Fruit fly (Drosophila melanogaster) whole organism, embryonic: Measurements from ENCODE around the gene CaMKI.
A peak's percentile ranks its signal among the peaks of the same experiment; 100 is the strongest.

ENCODE experiments used
- Atf-2 ChIP-seq: fragments of 200-800 bp; sonication (Bioruptor generic); optimal IDR thresholded peaks from 2 replicates; lab custom pipeline; 2016; ENCODE audit warnings: missing biosample characterization, missing genetic modification characterization
- Bteb2 ChIP-seq: fragments of 200-800 bp; sonication (Bioruptor generic); optimal IDR thresholded peaks from 2 replicates; lab custom pipeline; 2016; ENCODE audit warnings: missing biosample characterization, missing genetic modification characterization
- CG10366 ChIP-seq: fragments of 200-800 bp; sonication (Bioruptor generic); IDR thresholded peaks from 2 replicates; pipeline ENCODE4 v1.3.6; 2022; ENCODE audit warnings: missing biosample characterization, missing genetic modification characterization
- CG10462 ChIP-seq: fragments of 200-800 bp; sonication (Bioruptor generic); optimal IDR thresholded peaks from 2 replicates; lab custom pipeline; 2016; ENCODE audit warnings: missing biosample characterization, missing genetic modification characterization
- CG11085 ChIP-seq: fragments of 200-800 bp; sonication (Bioruptor generic); IDR thresholded peaks from 2 replicates; pipeline ENCODE4 v1.3.6; 2022; ENCODE audit warnings: missing biosample characterization, missing genetic modification characterization
- CG1233 ChIP-seq: fragments of 200-800 bp; sonication (Bioruptor generic); optimal IDR thresholded peaks from 4 replicates; lab custom pipeline; 2018; ENCODE audit warnings: missing biosample characterization, mild to moderate bottlenecking, missing genetic modification characterization
- CG13123 ChIP-seq: fragments of 200-800 bp; sonication (Bioruptor generic); optimal IDR thresholded peaks from 2 replicates; lab custom pipeline; 2016; ENCODE audit warnings: missing biosample characterization, missing genetic modification characterization
- CG14014 ChIP-seq: fragments of 200-800 bp; sonication (Bioruptor generic); IDR thresholded peaks from 2 replicates; pipeline ENCODE4 v1.3.6; 2022; ENCODE audit warnings: missing biosample characterization, missing genetic modification characterization
- CG14965 ChIP-seq: fragments of 200-800 bp; sonication (Bioruptor generic); optimal IDR thresholded peaks from 2 replicates; lab custom pipeline; 2016; ENCODE audit warnings: missing biosample characterization, missing genetic modification characterization, borderline replicate concordance
- CG1832 ChIP-seq: fragments of 200-800 bp; sonication (Bioruptor generic); optimal IDR thresholded peaks from 2 replicates; lab custom pipeline; 2017; ENCODE audit warnings: missing biosample characterization, mild to moderate bottlenecking, missing genetic modification characterization, inconsistent platforms
- CG2116 ChIP-seq: fragments of 200-800 bp; sonication (Bioruptor generic); optimal IDR thresholded peaks from 3 replicates; lab custom pipeline; 2018; ENCODE audit warnings: missing biosample characterization, mild to moderate bottlenecking, missing genetic modification characterization
- CG2875 ChIP-seq: fragments of 200-800 bp; sonication (Bioruptor generic); optimal IDR thresholded peaks from 2 replicates; lab custom pipeline; 2017; ENCODE audit warnings: missing biosample characterization, mild to moderate bottlenecking, missing genetic modification characterization, missing genetic modification reagents
- CG31365 ChIP-seq: fragments of 200-800 bp; sonication (Bioruptor generic); optimal IDR thresholded peaks from 2 replicates; lab custom pipeline; 2018; ENCODE audit warnings: missing biosample characterization, mild to moderate bottlenecking, missing genetic modification characterization
- CG4404 ChIP-seq: fragments of 200-800 bp; sonication (Bioruptor generic); IDR thresholded peaks from 2 replicates; pipeline ENCODE4 v1.3.6; 2022; ENCODE audit warnings: missing biosample characterization, missing genetic modification characterization
- CG6854 ChIP-seq: fragments of 200-800 bp; sonication (Bioruptor generic); optimal IDR thresholded peaks from 3 replicates; lab custom pipeline; 2017; ENCODE audit warnings: missing biosample characterization, mild to moderate bottlenecking, missing genetic modification characterization
- CG7271 ChIP-seq: fragments of 200-800 bp; sonication (Bioruptor generic); optimal IDR thresholded peaks from 2 replicates; lab custom pipeline; 2018; ENCODE audit warnings: missing biosample characterization, mild to moderate bottlenecking, missing genetic modification characterization, moderate library complexity
- CG7372 ChIP-seq: fragments of 200-800 bp; sonication (Bioruptor generic); IDR thresholded peaks from 2 replicates; pipeline ENCODE4 v1.3.6; 2022; ENCODE audit warnings: missing biosample characterization, missing genetic modification characterization
- CG7745 ChIP-seq: fragments of 200-800 bp; sonication (Bioruptor generic); optimal IDR thresholded peaks from 2 replicates; lab custom pipeline; 2018; ENCODE audit warnings: missing biosample characterization, mild to moderate bottlenecking, missing genetic modification characterization, moderate library complexity
- CG8089 ChIP-seq: fragments of 200-800 bp; sonication (Bioruptor generic); optimal IDR thresholded peaks from 3 replicates; lab custom pipeline; 2016; ENCODE audit warnings: missing biosample characterization, missing genetic modification characterization
- CHES-1-like ChIP-seq: fragments of 200-800 bp; sonication (Bioruptor generic); optimal IDR thresholded peaks from 2 replicates; lab custom pipeline; 2016; ENCODE audit warnings: missing biosample characterization, missing genetic modification characterization
- CoRest ChIP-seq: fragments of 200-800 bp; sonication (Bioruptor generic); optimal IDR thresholded peaks from 3 replicates; lab custom pipeline; 2018; ENCODE audit warnings: missing biosample characterization, mild to moderate bottlenecking, missing genetic modification characterization, moderate library complexity
- D ChIP-seq, 2 experiments: fragments of 200-800 bp in 1 of 2; fragments of >200 bp in 1 of 2; sonication (Bioruptor generic) in 1 of 2; optimal IDR thresholded peaks; 2 replicates in 1 of 2; 3 replicates in 1 of 2; lab custom pipeline; 2017; ENCODE audit warnings: mild to moderate bottlenecking in 1 of 2, missing biosample characterization in 1 of 2, missing genetic modification characterization in 1 of 2, missing genetic modification reagents in 1 of 2
- Dad ChIP-seq: fragments of 200-800 bp; sonication (Bioruptor generic); optimal IDR thresholded peaks from 3 replicates; lab custom pipeline; 2016; ENCODE audit warnings: missing biosample characterization, missing genetic modification characterization
- Dll ChIP-seq: fragments of 200-800 bp; sonication (Bioruptor generic); IDR thresholded peaks from 4 replicates; pipeline ENCODE4 v1.3.6; 2022; ENCODE audit warnings: missing biosample characterization, missing genetic modification characterization; ENCODE audit not compliant: partially characterized antibody
- Gug ChIP-seq: fragments of 200-800 bp; sonication (Bioruptor generic); IDR thresholded peaks from 4 replicates; pipeline ENCODE4 v1.3.6; 2022; ENCODE audit warnings: missing biosample characterization, missing genetic modification characterization
- H2.0 ChIP-seq: fragments of 200-800 bp; sonication (Bioruptor generic); IDR thresholded peaks from 2 replicates; pipeline ENCODE4 v1.3.6; 2022; ENCODE audit warnings: missing biosample characterization, missing genetic modification characterization
- MESR4 ChIP-seq: fragments of 200-800 bp; sonication (Bioruptor generic); optimal IDR thresholded peaks from 2 replicates; lab custom pipeline; 2018; ENCODE audit warnings: missing biosample characterization, mild to moderate bottlenecking, missing genetic modification characterization, moderate library complexity
- Neu2 ChIP-seq: fragments of 200-800 bp; sonication (Bioruptor generic); optimal IDR thresholded peaks from 3 replicates; lab custom pipeline; 2016; ENCODE audit warnings: missing biosample characterization, missing genetic modification characterization, borderline replicate concordance
- Optix ChIP-seq: fragments of 200-800 bp; sonication (Bioruptor generic); IDR thresholded peaks from 3 replicates; pipeline ENCODE4 v1.3.6; 2022; ENCODE audit warnings: missing biosample characterization, missing genetic modification characterization
- Ptx1 ChIP-seq: fragments of 200-800 bp; sonication (Bioruptor generic); IDR thresholded peaks from 2 replicates; pipeline ENCODE4 v1.3.6; 2022; ENCODE audit warnings: missing biosample characterization, missing genetic modification characterization
- TFAM ChIP-seq: fragments of 200-800 bp; sonication (Bioruptor generic); optimal IDR thresholded peaks from 2 replicates; lab custom pipeline; 2017; ENCODE audit warnings: missing biosample characterization, missing genetic modification characterization, inconsistent platforms
- Usf ChIP-seq: fragments of 200-800 bp; sonication (Bioruptor generic); optimal IDR thresholded peaks from 2 replicates; lab custom pipeline; 2017; ENCODE audit warnings: missing genotype, missing biosample characterization, missing genetic modification characterization
- Xrp1 ChIP-seq: fragments of 200-800 bp; sonication (Bioruptor generic); IDR thresholded peaks from 2 replicates; pipeline ENCODE4 v1.3.6; 2022; ENCODE audit warnings: missing biosample characterization, missing genetic modification characterization
- bbx ChIP-seq: fragments of 200-800 bp; sonication (Bioruptor generic); IDR thresholded peaks from 2 replicates; pipeline ENCODE4 v1.3.6; 2022; ENCODE audit warnings: missing biosample characterization, missing genetic modification characterization; ENCODE audit not compliant: partially characterized antibody
- bcd ChIP-seq: fragments of 200-800 bp; sonication (Bioruptor generic); optimal IDR thresholded peaks from 2 replicates; lab custom pipeline; 2017; ENCODE audit warnings: missing biosample characterization, mild to moderate bottlenecking, missing genetic modification characterization
- chn ChIP-seq: fragments of 200-800 bp; sonication (Bioruptor generic); optimal IDR thresholded peaks from 2 replicates; lab custom pipeline; 2016; ENCODE audit warnings: missing biosample characterization, missing genetic modification characterization
- crc ChIP-seq: fragments of 200-800 bp; sonication (Bioruptor generic); optimal IDR thresholded peaks from 2 replicates; lab custom pipeline; 2016; ENCODE audit warnings: missing biosample characterization, missing genetic modification characterization
- da ChIP-seq: fragments of 200-800 bp; sonication (Bioruptor generic); optimal IDR thresholded peaks from 2 replicates; lab custom pipeline; 2016; ENCODE audit warnings: missing biosample characterization, missing genetic modification characterization
- gt ChIP-seq: fragments of 200-800 bp; sonication (Bioruptor generic); IDR thresholded peaks from 2 replicates; pipeline ENCODE4 v1.3.6; 2022; ENCODE audit warnings: missing biosample characterization, missing genetic modification characterization
- hkb ChIP-seq, 2 experiments: fragments of 200-800 bp in 1 of 2; fragments of >200 bp in 1 of 2; sonication (Bioruptor generic) in 1 of 2; IDR thresholded peaks in 1 of 2; optimal IDR thresholded peaks in 1 of 2; 2 replicates each; pipeline versions ENCODE4 v1.3.6 to Lab custom; 2017 to 2022; ENCODE audit warnings: missing biosample characterization in 1 of 2, missing genetic modification characterization in 1 of 2
- jumu ChIP-seq: fragments of 200-800 bp; sonication (Bioruptor generic); optimal IDR thresholded peaks from 3 replicates; lab custom pipeline; 2016; ENCODE audit warnings: missing biosample characterization, missing genetic modification characterization
- klu ChIP-seq: fragments of 200-800 bp; sonication (Bioruptor generic); IDR thresholded peaks from 2 replicates; pipeline ENCODE4 v1.3.6; 2022; ENCODE audit warnings: missing biosample characterization, missing genetic modification characterization
- knrl ChIP-seq: fragments of 200-800 bp; sonication (Bioruptor generic); IDR thresholded peaks from 3 replicates; pipeline ENCODE4 v1.3.6; 2022; ENCODE audit warnings: missing biosample characterization, missing genetic modification characterization; ENCODE audit not compliant: partially characterized antibody
- pita ChIP-seq: fragments of 200-800 bp; sonication (Bioruptor generic); optimal IDR thresholded peaks from 2 replicates; lab custom pipeline; 2017; ENCODE audit warnings: missing biosample characterization, mild to moderate bottlenecking, missing genetic modification characterization
- salm ChIP-seq: fragments of 200-800 bp; sonication (Bioruptor generic); optimal IDR thresholded peaks from 2 replicates; lab custom pipeline; 2018; ENCODE audit warnings: missing biosample characterization, mild to moderate bottlenecking, missing genetic modification characterization
- sna ChIP-seq: fragments of 200-800 bp; sonication (Bioruptor generic); IDR thresholded peaks from 2 replicates; pipeline ENCODE4 v1.3.6; 2022; ENCODE audit warnings: missing biosample characterization, missing genetic modification characterization; ENCODE audit not compliant: partially characterized antibody
- tll ChIP-seq, 2 experiments: fragments of 200-800 bp in 1 of 2; fragments of >200 bp in 1 of 2; sonication (Bioruptor generic) in 1 of 2; optimal IDR thresholded peaks; 2 replicates each; lab custom pipeline; 2017 to 2019; ENCODE audit warnings: missing biosample characterization in 2 of 2, missing genetic modification characterization in 2 of 2, mild to moderate bottlenecking in 1 of 2, moderate library complexity in 1 of 2
- tx ChIP-seq: fragments of 200-800 bp; sonication (Bioruptor generic); optimal IDR thresholded peaks from 2 replicates; lab custom pipeline; 2016; ENCODE audit warnings: missing biosample characterization, missing genetic modification characterization

The CaMKI gene

DNA sequence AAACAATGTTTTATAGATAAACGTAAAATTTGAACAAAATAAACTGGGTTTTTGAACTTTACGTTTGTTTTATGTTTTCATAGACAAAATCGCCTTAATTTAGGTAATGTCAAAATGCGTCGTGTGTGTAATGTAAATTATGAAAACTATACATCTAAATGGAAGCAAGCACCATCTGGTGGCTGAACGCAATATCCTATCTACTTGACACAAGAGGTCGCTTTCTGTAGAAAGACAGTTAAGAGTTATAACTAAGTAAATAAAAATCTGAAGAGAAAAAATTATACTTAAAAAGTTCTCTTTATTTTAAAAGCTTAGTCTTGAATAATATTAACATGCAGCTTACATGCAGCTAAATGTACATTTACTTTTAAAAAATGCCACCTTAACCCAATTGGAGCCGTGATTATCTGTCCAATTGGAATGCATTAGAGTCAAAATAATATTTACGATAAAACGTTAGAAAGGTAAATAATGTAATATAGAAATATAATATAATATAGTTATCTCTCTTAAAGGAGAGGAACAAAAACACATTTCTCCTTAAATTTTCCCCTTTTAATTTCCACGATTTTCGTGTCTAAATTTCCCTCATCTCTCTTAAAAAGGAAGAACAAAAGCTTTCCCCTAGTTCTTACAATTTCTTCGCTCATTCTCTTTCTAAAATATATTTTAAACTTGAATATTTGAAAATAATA lies 20.5 kb upstream of the CaMKI start (continued):
- no peak for TF ChIP-seq sna (GFP tag; lab: Robert Waterston, UW)
- TF ChIP-seq CG14965 = peak; percentile 100
- TF ChIP-seq salm (tag; lab: Kevin White, UChicago) = peak; percentile 69
- TF ChIP-seq CG2875 (GFP tag; lab: Kevin White, UChicago) = peak; percentile 95
- no peak; the same call in 2 of the 4 replicates for TF ChIP-seq Gug (GFP tag; lab: Robert Waterston, UW)
- peak; percentile 97 for TF ChIP-seq chn (GFP tag; lab: Kevin White, UChicago)
- peak; percentile 89 for TF ChIP-seq Dad
- TF ChIP-seq CG8089 (GFP tag; lab: Kevin White, UChicago) = peak; percentile 96
- TF ChIP-seq CHES-1-like = peak; percentile 90
- TF ChIP-seq CG1233 (GFP tag; lab: Kevin White, UChicago) = peak; percentile 88
- TF ChIP-seq CoRest (tag; lab: Kevin White, UChicago) = peak; percentile 90
- no peak for TF ChIP-seq Optix (GFP tag; lab: Robert Waterston, UW)
- TF ChIP-seq CG2116 (GFP tag; lab: Kevin White, UChicago) = peak; percentile 66
- no peak; the same call in 1 of the 2 replicates for TF ChIP-seq CG11085
- TF ChIP-seq H2.0 (GFP tag; lab: Robert Waterston, UW) = no peak; the same call in 1 of the 2 replicates
- TF ChIP-seq Ptx1 (GFP tag; lab: Robert Waterston, UW) = peak; percentile 92
- no peak for TF ChIP-seq D (optimal IDR thresholded peaks at IDR 0.05; lab: Kevin White, UChicago)
- TF ChIP-seq D (GFP tag; optimal IDR thresholded peaks at IDR 0.05; lab: Kevin White, UChicago) = peak; percentile 89
- TF ChIP-seq Usf (GFP tag; lab: Kevin White, UChicago) = peak; percentile 65
- peak; percentile 91 for TF ChIP-seq bcd (GFP tag; lab: Kevin White, UChicago)
- TF ChIP-seq gt (GFP tag; lab: Robert Waterston, UW) = no peak
- peak; percentile 91 for TF ChIP-seq CG6854
- peak; percentile 77 for TF ChIP-seq CG13123 (GFP tag; lab: Kevin White, UChicago)
- peak; percentile 94 for TF ChIP-seq Atf-2
- TF ChIP-seq CG7745 = no peak
- TF ChIP-seq hkb (optimal IDR thresholded peaks at IDR 0.05; lab: Kevin White, UChicago) = no peak
- TF ChIP-seq hkb (GFP tag; IDR thresholded peaks at IDR 0.05; lab: Robert Waterston, UW) = peak; percentile 85
- TF ChIP-seq tll (GFP tag; optimal IDR thresholded peaks at IDR 0.05; lab: Kevin White, UChicago) = peak in 1 of 2 experiments; percentile 54
- TF ChIP-seq pita = peak; percentile 63
- TF ChIP-seq da = peak; percentile 86
- peak; percentile 88 for TF ChIP-seq CG10366 (GFP tag; lab: Robert Waterston, UW)
- peak; percentile 89 for TF ChIP-seq jumu (GFP tag; lab: Kevin White, UChicago)
- peak; percentile 86; the same call in 1 of the 2 replicates for TF ChIP-seq CG14014
- TF ChIP-seq CG10462 (GFP tag; lab: Kevin White, UChicago) = peak; percentile 84
- TF ChIP-seq CG7271 (tag; lab: Kevin White, UChicago) = peak; percentile 84
- peak; percentile 54 for TF ChIP-seq TFAM
- peak; percentile 88 for TF ChIP-seq CG7372 (GFP tag; lab: Robert Waterston, UW)
- TF ChIP-seq Xrp1 (GFP tag; lab: Robert Waterston, UW) = peak; percentile 94
- no peak; the same call in 1 of the 2 replicates for TF ChIP-seq klu (GFP tag; lab: Robert Waterston, UW)
- peak; percentile 75 for TF ChIP-seq bbx (GFP tag; lab: Robert Waterston, UW)
- TF ChIP-seq MESR4 (GFP tag; lab: Kevin White, UChicago) = no peak
- TF ChIP-seq crc = peak; percentile 82
- TF ChIP-seq CG31365 (tag; lab: Kevin White, UChicago) = peak; percentile 64
- TF ChIP-seq knrl (GFP tag; lab: Robert Waterston, UW) = no peak
- TF ChIP-seq tx (GFP tag; lab: Kevin White, UChicago) = peak; percentile 87
- peak; percentile 83 for TF ChIP-seq Neu2
- peak; percentile 86 for TF ChIP-seq Bteb2 (GFP tag; lab: Kevin White, UChicago)
- no peak for TF ChIP-seq CG4404 (GFP tag; lab: Robert Waterston, UW)
- no peak for TF ChIP-seq CG1832 (GFP tag; lab: Kevin White, UChicago)
- no peak for TF ChIP-seq Dll (GFP tag; lab: Robert Waterston, UW)
